Worm (Caenorhabditis elegans) whole organism, young adult: Measurements from ENCODE around the gene tbx-2.
A peak's percentile ranks its signal among the peaks of the same experiment; 100 is the strongest.

ENCODE experiments used
- B0035.1 ChIP-seq: sonication (generic microtip); optimal IDR thresholded peaks from 2 replicates; lab custom pipeline; 2016; ENCODE audit warnings: missing genetic modification characterization, mild to moderate bottlenecking, missing compliant biosample characterization, missing genotype, missing genetic modification reagents
- D2030.7 ChIP-seq: fragments of 200-800 bp; sonication (Bioruptor generic); IDR thresholded peaks from 2 replicates; pipeline ENCODE4 v1.3.6; 2022; ENCODE audit warnings: missing genetic modification reagents, missing genetic modification characterization, missing compliant biosample characterization
- F22D6.2 ChIP-seq: sonication (generic microtip); optimal IDR thresholded peaks from 2 replicates; lab custom pipeline; 2016; ENCODE audit warnings: mild to moderate bottlenecking, missing genetic modification characterization, missing compliant biosample characterization
- F33H1.4 ChIP-seq: fragments of 200-800 bp; sonication (Bioruptor generic); IDR thresholded peaks from 2 replicates; pipeline ENCODE4 v1.3.6; 2022; ENCODE audit warnings: missing genetic modification reagents, missing genetic modification characterization, missing compliant biosample characterization
- F37B4.10 ChIP-seq: fragments of 200-800 bp; sonication (Bioruptor generic); IDR thresholded peaks from 2 replicates; pipeline ENCODE4 v1.3.6; 2022; ENCODE audit warnings: missing genetic modification characterization, missing compliant biosample characterization
- Y95B8A.8 ChIP-seq: fragments of 200-800 bp; sonication (Bioruptor generic); IDR thresholded peaks from 2 replicates; pipeline ENCODE4 v1.3.6; 2022; ENCODE audit warnings: missing genetic modification reagents, missing genetic modification characterization, missing compliant biosample characterization
- aptf-2 ChIP-seq: fragments of 200-800 bp; sonication (Bioruptor generic); conservative IDR thresholded peaks from 2 replicates; pipeline ENCODE4 v1.3.6; 2022; ENCODE audit warnings: missing genetic modification reagents, missing genetic modification characterization, missing compliant biosample characterization
- ccch-3 ChIP-seq: fragments of 200-800 bp; sonication (Bioruptor generic); optimal IDR thresholded peaks from 2 replicates; lab custom pipeline; 2018; ENCODE audit warnings: mild to moderate bottlenecking, missing genetic modification characterization, missing compliant biosample characterization
- ceh-27 ChIP-seq: fragments of 200-800 bp; sonication (Bioruptor generic); optimal IDR thresholded peaks from 2 replicates; lab custom pipeline; 2018; ENCODE audit warnings: mild to moderate bottlenecking, missing genetic modification characterization, moderate library complexity, missing compliant biosample characterization
- ceh-58 ChIP-seq: fragments of 200-800 bp; sonication (Bioruptor generic); IDR thresholded peaks from 2 replicates; pipeline ENCODE4 v1.3.6; 2022; ENCODE audit warnings: missing genetic modification characterization, missing compliant biosample characterization
- ceh-91 ChIP-seq: fragments of 200-800 bp; sonication (Bioruptor generic); IDR thresholded peaks from 2 replicates; pipeline ENCODE4 v1.3.6; 2022; ENCODE audit warnings: missing genetic modification reagents, missing genetic modification characterization, missing compliant biosample characterization
- dox-1 ChIP-seq: fragments of 200-800 bp; sonication (Bioruptor generic); IDR thresholded peaks from 2 replicates; pipeline ENCODE4 v1.3.6; 2022; ENCODE audit warnings: missing genetic modification reagents, missing genetic modification characterization, missing compliant biosample characterization
- dpl-1 ChIP-seq: fragments of 150-350 bp; optimal IDR thresholded peaks from 2 replicates; lab custom pipeline; 2014; ENCODE audit warnings: missing biosample characterization, missing genetic modification reagents, missing genetic modification characterization
- efl-1 ChIP-seq: fragments of 150-350 bp; optimal IDR thresholded peaks from 2 replicates; lab custom pipeline; 2014; ENCODE audit warnings: missing biosample characterization, missing genetic modification reagents, missing genetic modification characterization
- egrh-3 ChIP-seq: fragments of 200-800 bp; sonication (Bioruptor generic); IDR thresholded peaks from 2 replicates; pipeline ENCODE4 v1.3.6; 2022; ENCODE audit warnings: missing genetic modification reagents, missing genetic modification characterization, missing compliant biosample characterization
- ekl-4 ChIP-seq: fragments of 200-800 bp; sonication (Bioruptor generic); IDR thresholded peaks from 2 replicates; pipeline ENCODE4 v1.3.6; 2022; ENCODE audit warnings: missing genetic modification reagents, missing genetic modification characterization, missing compliant biosample characterization
- fkh-3 ChIP-seq: sonication (generic microtip); optimal IDR thresholded peaks from 2 replicates; lab custom pipeline; 2016; ENCODE audit warnings: mild to moderate bottlenecking, missing genetic modification characterization, missing compliant biosample characterization
- him-1 ChIP-seq: sonication (generic microtip); optimal IDR thresholded peaks from 2 replicates; lab custom pipeline; 2016; ENCODE audit warnings: missing genotype, missing genetic modification reagents, missing genetic modification characterization, missing compliant biosample characterization
- hlh-12 ChIP-seq: sonication (generic microtip); optimal IDR thresholded peaks from 2 replicates; lab custom pipeline; 2016; ENCODE audit warnings: missing genetic modification characterization, missing compliant biosample characterization
- hmg-1.2 ChIP-seq: fragments of 200-800 bp; sonication (Bioruptor generic); IDR thresholded peaks from 2 replicates; pipeline ENCODE4 v1.3.6; 2022; ENCODE audit warnings: missing genetic modification reagents, missing genetic modification characterization, missing compliant biosample characterization
- hrde-1 ChIP-seq: sonication (generic microtip); optimal IDR thresholded peaks from 2 replicates; lab custom pipeline; 2016; ENCODE audit warnings: missing genetic modification characterization, mild to moderate bottlenecking, missing compliant biosample characterization, moderate library complexity, missing genotype, missing genetic modification reagents, borderline replicate concordance
- lin-26 ChIP-seq: fragments of 200-800 bp; sonication (Bioruptor generic); IDR thresholded peaks from 2 replicates; pipeline ENCODE4 v1.3.6; 2022; ENCODE audit warnings: missing genetic modification reagents, missing genetic modification characterization, missing compliant biosample characterization
- lin-54 ChIP-seq: fragments of 200-800 bp; sonication (Bioruptor generic); optimal IDR thresholded peaks from 2 replicates; lab custom pipeline; 2018; ENCODE audit warnings: mild to moderate bottlenecking, missing genetic modification characterization, missing compliant biosample characterization
- lsl-1 ChIP-seq: fragments of 200-800 bp; sonication (Bioruptor generic); optimal IDR thresholded peaks from 2 replicates; lab custom pipeline; 2018; ENCODE audit warnings: mild to moderate bottlenecking, missing genetic modification characterization, moderate library complexity, missing compliant biosample characterization
- madf-6 ChIP-seq: fragments of 200-800 bp; sonication (Bioruptor generic); IDR thresholded peaks from 2 replicates; pipeline ENCODE4 v1.3.6; 2022; ENCODE audit warnings: missing genetic modification reagents, missing genetic modification characterization, missing compliant biosample characterization
- madf-8 ChIP-seq: fragments of 200-800 bp; sonication (Bioruptor generic); conservative IDR thresholded peaks from 2 replicates; pipeline ENCODE4 v1.3.6; 2022; ENCODE audit warnings: missing genetic modification reagents, missing genetic modification characterization, missing compliant biosample characterization
- mcd-1 ChIP-seq: fragments of 200-800 bp; sonication (Bioruptor generic); IDR thresholded peaks from 2 replicates; pipeline ENCODE4 v1.3.6; 2022; ENCODE audit warnings: missing genetic modification reagents, missing genetic modification characterization, missing compliant biosample characterization
- nhr-27 ChIP-seq: fragments of 200-800 bp; sonication (Bioruptor generic); optimal IDR thresholded peaks from 2 replicates; lab custom pipeline; 2018; ENCODE audit warnings: mild to moderate bottlenecking, missing genetic modification characterization, moderate library complexity, missing compliant biosample characterization
- nhr-80 ChIP-seq: sonication (generic microtip); optimal IDR thresholded peaks from 2 replicates; lab custom pipeline; 2016; ENCODE audit warnings: missing genetic modification characterization, missing compliant biosample characterization
- nhr-90 ChIP-seq: sonication (generic microtip); optimal IDR thresholded peaks from 2 replicates; lab custom pipeline; 2016; ENCODE audit warnings: missing genotype, mild to moderate bottlenecking, missing genetic modification characterization, missing compliant biosample characterization
- rpc-1 ChIP-seq, 2 experiments: fragments of 150-350 bp in 1 of 2; sonication (generic microtip) in 1 of 2; optimal IDR thresholded peaks; 2 replicates each; lab custom pipeline; 2014 to 2018; ENCODE audit warnings: missing biosample characterization in 1 of 2, missing genetic modification characterization in 1 of 2, missing genetic modification reagents in 1 of 2, missing genotype in 1 of 2
- snpc-3.4 ChIP-seq: sonication (generic microtip); optimal IDR thresholded peaks from 2 replicates; lab custom pipeline; 2017; ENCODE audit warnings: missing genetic modification characterization, mild to moderate bottlenecking, missing compliant biosample characterization, antibody characterized with exemption, moderate library complexity, missing genotype, missing genetic modification reagents
- tbp1 ChIP-seq: fragments of 200-800 bp; sonication (Bioruptor generic); optimal IDR thresholded peaks from 2 replicates; lab custom pipeline; 2018; ENCODE audit warnings: mild to moderate bottlenecking, missing genetic modification characterization, missing compliant biosample characterization
- tlf-1 ChIP-seq: fragments of 200-800 bp; sonication (Bioruptor generic); optimal IDR thresholded peaks from 2 replicates; lab custom pipeline; 2018; ENCODE audit warnings: mild to moderate bottlenecking, missing genetic modification characterization, missing compliant biosample characterization
- xnd-1 ChIP-seq: sonication (generic microtip); optimal IDR thresholded peaks from 2 replicates; lab custom pipeline; 2016; ENCODE audit warnings: missing genotype, missing genetic modification reagents, missing genetic modification characterization, missing compliant biosample characterization
- ztf-26 ChIP-seq: sonication (generic microtip); optimal IDR thresholded peaks from 2 replicates; lab custom pipeline; 2017; ENCODE audit warnings: missing genetic modification characterization, missing compliant biosample characterization

The tbx-2 gene

ce11 chrIII:5181641-5182040 lies 45.5 kb upstream of the tbx-2 start:
- TF ChIP-seq F22D6.2 (tag; lab: Kevin White, UChicago): no peak
- peak; percentile 74; the same call in 1 of the 2 replicates for TF ChIP-seq hmg-1.2 (GFP tag; lab: Robert Waterston, UW)

- peak; percentile 47; the same call in 1 of the 2 replicates for TF ChIP-seq mcd-1 (GFP tag; lab: Robert Waterston, UW)
- TF ChIP-seq tbp1 (GFP tag; lab: Kevin White, UChicago): no peak
- TF ChIP-seq ceh-58 (GFP tag; lab: Robert Waterston, UW): no peak
- peak; percentile 66 for TF ChIP-seq dox-1
- TF ChIP-seq hlh-12 (tag; lab: Kevin White, UChicago): no peak
- TF ChIP-seq egrh-3 (GFP tag; lab: Robert Waterston, UW): no peak
- TF ChIP-seq nhr-90 (tag; lab: Kevin White, UChicago): no peak
- no peak for TF ChIP-seq hrde-1 (tag; lab: Kevin White, UChicago)
- TF ChIP-seq D2030.7 (GFP tag; lab: Robert Waterston, UW): peak; percentile 67
- TF ChIP-seq him-1 (tag; lab: Kevin White, UChicago): peak; percentile 17
- TF ChIP-seq lsl-1 (GFP tag; lab: Kevin White, UChicago): peak; percentile 67
- TF ChIP-seq lin-26: 0 out of 2 replicates have a peak, but pooled peaks have one; percentile 47
- no peak for TF ChIP-seq nhr-27 (tag; lab: Kevin White, UChicago)
- TF ChIP-seq madf-8 (GFP tag; lab: Robert Waterston, UW): peak; percentile 68
- peak; percentile 86 for TF ChIP-seq madf-6
- peak; percentile 45 for TF ChIP-seq lin-54
- TF ChIP-seq ceh-91 (GFP tag; lab: Robert Waterston, UW): peak; percentile 67
- no peak for TF ChIP-seq Y95B8A.8 (GFP tag; lab: Robert Waterston, UW)
- peak; percentile 54; the same call in 1 of the 2 replicates for TF ChIP-seq ekl-4 (GFP tag; lab: Robert Waterston, UW)
- TF ChIP-seq ceh-27 (GFP tag; lab: Kevin White, UChicago): no peak
- no peak for TF ChIP-seq F37B4.10 (GFP tag; lab: Robert Waterston, UW)
- peak; percentile 52 for TF ChIP-seq tlf-1 (GFP tag; lab: Kevin White, UChicago)
- no peak for TF ChIP-seq fkh-3
- TF ChIP-seq F33H1.4: peak; percentile 26; the same call in 1 of the 2 replicates
- TF ChIP-seq ccch-3 (GFP tag; lab: Kevin White, UChicago): no peak
- peak; percentile 64 for TF ChIP-seq xnd-1 (tag; lab: Kevin White, UChicago)
- no peak for TF ChIP-seq B0035.1 (tag; lab: Kevin White, UChicago)
- TF ChIP-seq ztf-26 (tag; lab: Kevin White, UChicago): no peak
- TF ChIP-seq snpc-3.4: no peak
- TF ChIP-seq efl-1: peak; percentile 86
- TF ChIP-seq rpc-1 (optimal IDR thresholded peaks at IDR 0.05; lab: Kevin White, UChicago): no peak
- TF ChIP-seq rpc-1 (tag; optimal IDR thresholded peaks at IDR 0.05; lab: Kevin White, UChicago): no peak
- 0 out of 2 replicates have a peak, but pooled peaks have one; percentile 45 for TF ChIP-seq aptf-2 (GFP tag; lab: Robert Waterston, UW)
- peak; percentile 12 for TF ChIP-seq dpl-1 (GFP tag; lab: Kevin White, UChicago)
These were observed 45.1 kb upstream of the tbx-2 start for ce11 chrIII:5181217-5181616.

ce11 chrIII:5180588-5180987 lies 44.5 kb upstream of the tbx-2 start:
- TF ChIP-seq nhr-80 (tag; lab: Kevin White, UChicago) (peak; percentile 57), dox-1 (peak; percentile 33; the same call in 1 of the 2 replicates), ceh-58 (GFP tag; lab: Robert Waterston, UW) (no peak)
- TF ChIP-seq, all 124 proteins: peak for 2
